Fruit fly (Drosophila melanogaster) S2 (cell line): ENCODE data around the gene CG10175.
A peak's percentile ranks its signal among the peaks of the same experiment; 100 is the strongest.

Source experiments
- CG8478 ChIP-seq: fragments of >200 bp; optimal IDR thresholded peaks from 2 replicates; lab custom pipeline; 2018
- CTCF ChIP-seq, 2 experiments: fragments of >200 bp; optimal IDR thresholded peaks; 2 replicates each; lab custom pipeline; 2018

CG10175 gene

DNA sequence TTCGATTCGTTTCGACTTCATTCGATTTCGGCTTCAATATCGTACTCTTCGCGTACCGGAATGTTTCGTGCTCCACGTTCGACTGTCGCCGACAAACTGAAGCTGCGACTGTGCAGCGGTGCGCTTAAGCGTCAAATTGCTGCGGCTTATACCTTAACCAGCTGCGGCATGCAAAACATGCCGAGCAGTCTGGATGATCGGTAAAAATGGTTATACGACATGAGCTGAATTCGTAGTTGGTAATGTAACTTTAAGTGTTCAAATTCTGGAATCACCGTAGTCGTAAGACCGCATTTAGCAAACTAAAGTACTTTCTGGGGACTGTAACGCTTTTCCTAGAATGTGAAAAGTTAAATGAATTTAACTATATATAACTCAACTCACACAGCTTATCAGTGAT is at the start of gene CG10175:
TSS of gene CG10175 (minus strand) at position 101 of the 400 bp plus-strand sequence.
- TF ChIP-seq CTCF (optimal IDR thresholded peaks at IDR 0.05; lab: Kevin White, UChicago), result no peak
- no peak for TF ChIP-seq CG8478 (lab: Kevin White, UChicago)

dm6 chr3R:23576618-23577017 is 45.8 kb upstream of the CG10175 start:
- TF ChIP-seq CTCF (optimal IDR thresholded peaks at IDR 0.05; lab: Kevin White, UChicago) (no peak), CG8478 (lab: Kevin White, UChicago) (no peak)

dm6 chr3R:23569195-23569594 is 38.4 kb upstream of the CG10175 start:
- TF ChIP-seq CG8478 (lab: Kevin White, UChicago) (no peak), CTCF (optimal IDR thresholded peaks at IDR 0.05; lab: Kevin White, UChicago) (no peak)

- TF ChIP-seq CG8478 (lab: Kevin White, UChicago) (no peak), CTCF (optimal IDR thresholded peaks at IDR 0.05; lab: Kevin White, UChicago) (no peak)
Measured at dm6 chr3R:23557244-23557643, 26.5 kb upstream of the CG10175 start, which contains the start of gene beat-IV. Gene beat-IV (plus strand): TSS chr3R:23557412.

DNA sequence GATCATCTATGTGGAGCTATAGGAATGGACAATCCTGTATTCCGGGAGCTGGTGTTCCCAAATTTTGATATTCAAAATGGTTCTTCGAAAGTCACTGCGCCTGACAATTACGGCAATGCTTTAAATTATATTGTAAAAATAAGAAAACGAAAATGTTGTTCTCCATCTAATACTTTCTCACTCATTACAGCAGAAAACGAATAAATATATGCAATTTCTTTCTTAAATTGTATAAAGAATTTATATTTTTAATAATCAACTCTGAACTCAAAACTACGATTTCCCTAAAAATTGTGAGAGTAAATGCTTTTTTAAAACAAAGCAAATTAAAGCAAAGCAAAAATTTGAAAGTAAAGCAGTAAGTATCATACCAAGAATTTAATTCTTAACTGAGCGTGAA is 26.1 kb upstream of the CG10175 start, which contains the start of gene CG10164:
TSS of gene CG10164 (minus strand) at position 101 of the 400 bp plus-strand sequence.
- TF ChIP-seq CTCF (optimal IDR thresholded peaks at IDR 0.05; lab: Kevin White, UChicago), result no peak

DNA sequence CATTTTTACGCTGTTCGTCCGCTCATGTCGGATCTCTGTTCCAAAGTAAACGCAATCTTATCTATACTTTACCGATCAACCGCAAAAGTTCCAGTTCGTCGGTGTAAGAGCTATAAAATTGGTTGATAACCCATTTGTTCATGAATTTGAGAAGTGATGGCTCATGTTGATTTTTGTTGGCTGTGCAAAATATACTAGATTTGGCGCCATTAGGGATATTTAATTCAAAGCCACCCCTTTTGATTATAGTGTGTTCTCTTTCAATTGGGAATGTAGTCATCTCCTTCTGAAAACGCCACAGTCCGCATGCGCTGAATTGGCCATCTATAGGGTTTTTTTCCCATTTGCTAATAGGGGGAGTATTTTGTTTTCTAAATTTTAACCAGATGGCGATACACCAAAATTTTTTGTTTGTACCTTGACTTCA is 7.9 kb upstream of the CG10175 start, which contains the start of gene Ugt303B2:
TSS of gene Ugt303B2 (minus strand) at position 190 of the 427 bp plus-strand sequence.
- TF ChIP-seq CTCF (optimal IDR thresholded peaks at IDR 0.05; lab: Kevin White, UChicago) (peak; percentile 64 to 80), CG8478 (lab: Kevin White, UChicago) (no peak)

- TF ChIP-seq CTCF (optimal IDR thresholded peaks at IDR 0.05; lab: Kevin White, UChicago) (no peak), CG8478 (lab: Kevin White, UChicago) (no peak)
Measured at dm6 chr3R:23536610-23537009, 5.8 kb upstream of the CG10175 start, which contains the start of gene Ugt303B1. Gene Ugt303B1 (minus strand): TSS chr3R:23536710.

DNA sequence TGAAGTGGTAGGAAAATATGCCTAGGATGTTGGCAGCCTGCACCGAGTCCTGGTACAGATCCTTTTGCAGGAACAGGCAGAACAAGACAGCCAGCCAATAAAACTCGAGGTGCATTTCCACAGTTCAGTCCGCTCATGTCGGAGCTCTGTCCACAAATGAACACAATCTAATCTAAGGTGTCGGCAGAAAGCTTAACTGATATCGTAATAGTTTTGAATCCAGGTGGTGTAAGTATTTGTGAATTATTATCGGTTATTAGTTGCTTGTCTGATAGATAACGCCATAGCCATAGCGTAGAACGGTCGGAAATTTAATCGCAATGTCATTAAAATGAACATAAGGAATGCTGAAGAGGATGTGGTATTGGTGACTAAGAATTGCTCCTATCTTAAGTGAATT is 3.8 kb upstream of the CG10175 start, which contains the start of gene Ugt303B3:
TSS of gene Ugt303B3 (minus strand) at position 159 of the 400 bp plus-strand sequence.
- TF ChIP-seq CTCF (optimal IDR thresholded peaks at IDR 0.05; lab: Kevin White, UChicago), result no peak
- TF ChIP-seq CG8478 (lab: Kevin White, UChicago), result no peak

DNA sequence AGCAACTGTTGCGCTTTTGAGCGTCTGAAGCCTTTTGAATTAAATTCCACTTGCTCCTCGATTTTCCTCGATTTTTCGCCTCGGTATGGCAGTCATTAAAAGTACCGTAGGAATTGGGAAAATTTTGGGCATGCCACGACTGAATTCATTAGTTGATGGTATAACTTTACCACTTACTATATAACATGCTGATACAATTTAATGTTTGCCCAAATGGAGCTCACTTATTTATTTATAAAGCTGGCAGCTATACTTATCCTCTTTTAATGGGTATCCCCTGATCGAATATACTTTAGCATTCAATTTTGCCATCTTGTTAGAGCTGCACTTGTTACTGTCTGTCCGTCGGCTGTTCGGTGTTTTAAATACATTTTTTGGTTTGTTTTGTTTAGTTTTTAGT is 3.4 kb downstream of the CG10175 start:
- TF ChIP-seq CTCF (optimal IDR thresholded peaks at IDR 0.05; lab: Kevin White, UChicago) (no peak), CG8478 (lab: Kevin White, UChicago) (no peak)

DNA sequence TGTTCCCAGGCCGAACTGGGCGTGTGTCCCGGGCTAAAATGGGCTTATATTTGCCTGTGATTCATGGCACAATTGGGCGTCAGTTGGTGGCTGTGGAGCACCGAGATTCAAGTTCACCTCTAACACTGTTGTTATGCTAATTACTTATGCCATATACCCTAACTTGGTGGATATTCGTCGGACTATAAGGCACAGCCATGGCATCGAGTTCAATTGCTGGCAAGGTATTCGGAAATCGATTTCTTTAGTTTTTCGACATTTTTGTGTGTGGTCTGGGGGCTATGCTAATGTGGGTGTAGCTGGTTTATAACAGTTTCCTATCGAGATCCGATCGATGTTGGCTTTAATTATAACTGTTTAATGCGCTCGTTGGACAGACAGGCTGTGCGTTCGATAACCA is 4.7 kb downstream of the CG10175 start:
- no peak for TF ChIP-seq CG8478 (lab: Kevin White, UChicago)
- no peak for TF ChIP-seq CTCF (optimal IDR thresholded peaks at IDR 0.05; lab: Kevin White, UChicago)

- TF ChIP-seq CTCF (optimal IDR thresholded peaks at IDR 0.05; lab: Kevin White, UChicago) (peak; percentile 44 to 55), CG8478 (lab: Kevin White, UChicago) (no peak)
Measured at dm6 chr3R:23522296-23522695, 8.5 kb downstream of the CG10175 start.

dm6 chr3R:23521483-23521882 is 9.3 kb downstream of the CG10175 start, which contains the start of gene CG10177:
Gene CG10177 (minus strand): TSS chr3R:23521583.
- TF ChIP-seq CTCF (optimal IDR thresholded peaks at IDR 0.05; lab: Kevin White, UChicago) (no peak), CG8478 (lab: Kevin White, UChicago) (no peak)

DNA sequence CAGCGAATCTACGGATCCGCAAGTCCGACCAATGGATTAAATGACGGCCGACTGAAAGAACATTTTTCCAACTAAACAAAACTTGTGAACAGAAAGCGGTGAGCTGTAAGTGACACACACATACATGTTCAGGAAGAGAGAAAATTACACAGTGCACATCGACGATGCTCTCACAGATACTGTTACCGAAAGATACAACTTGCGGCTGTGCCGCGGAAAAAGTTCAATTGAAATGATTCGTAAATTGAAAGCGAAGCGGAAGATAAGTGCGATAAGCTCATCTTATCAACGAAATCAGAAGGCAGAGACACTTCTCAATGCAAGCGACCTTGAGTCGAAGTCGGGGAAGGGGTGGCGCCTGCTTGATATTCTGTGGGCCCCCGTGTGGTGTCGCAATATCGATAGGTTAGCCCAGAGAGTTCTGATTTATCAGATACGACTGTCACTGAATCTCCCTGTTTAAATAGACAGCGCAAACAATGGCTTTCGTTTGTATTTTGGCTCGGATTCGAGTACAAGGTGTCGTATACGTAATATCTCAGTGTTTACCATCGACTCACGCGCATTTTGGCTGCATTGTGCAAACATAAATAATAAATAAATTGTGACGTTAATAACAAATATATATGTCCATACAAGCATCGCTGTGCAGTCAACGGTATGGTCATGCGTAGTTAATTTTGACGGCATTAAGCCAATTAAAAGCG is 11.2 kb downstream of the CG10175 start, which contains the start of gene Irk2:
TSS of gene Irk2 (minus strand) at position 51 of the 707 bp plus-strand sequence.
- TF ChIP-seq CTCF (optimal IDR thresholded peaks at IDR 0.05; lab: Kevin White, UChicago) (no peak), CG8478 (lab: Kevin White, UChicago) (no peak)

dm6 chr3R:23511356-23511755 is 19.4 kb downstream of the CG10175 start:
- TF ChIP-seq CG8478 (lab: Kevin White, UChicago) (no peak), CTCF (optimal IDR thresholded peaks at IDR 0.05; lab: Kevin White, UChicago) (no peak)

DNA sequence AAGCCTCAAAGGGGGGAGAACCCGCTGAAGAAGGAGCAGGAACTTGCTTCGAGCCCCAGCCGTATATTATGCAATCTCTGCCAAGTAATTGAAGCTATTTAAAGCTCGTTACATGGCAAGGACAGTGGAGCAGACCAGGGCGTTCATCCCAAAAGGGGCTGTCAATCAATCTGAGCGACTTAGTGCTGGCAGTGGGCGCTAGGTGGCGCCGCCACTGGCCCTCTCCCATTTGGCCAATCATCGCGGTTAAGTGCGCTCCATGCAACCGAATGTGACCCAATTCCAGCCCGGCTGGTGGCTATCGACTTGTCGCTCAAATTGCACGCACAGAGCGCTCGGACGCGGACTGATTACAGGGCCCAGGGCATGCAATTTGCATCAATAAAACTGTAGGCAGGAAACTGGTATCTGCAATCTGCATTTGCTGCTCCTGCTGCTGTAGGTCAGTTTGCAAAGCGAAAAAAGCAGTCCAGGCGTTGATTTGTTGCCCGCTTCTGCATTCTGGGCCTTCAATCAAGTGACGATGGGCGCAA is 21.3 kb downstream of the CG10175 start:
- peak; percentile 72 to 81 for TF ChIP-seq CTCF (optimal IDR thresholded peaks at IDR 0.05; lab: Kevin White, UChicago)
- no peak for TF ChIP-seq CG8478 (lab: Kevin White, UChicago)
